Fruit fly (Drosophila melanogaster) whole organism, embryonic: Measurements from ENCODE around the gene Pex3.

ENCODE experiments used
- Atf-2 ChIP-seq: fragments of 200-800 bp; sonication (Bioruptor generic); optimal IDR thresholded peaks from 2 replicates; lab custom pipeline; 2016; ENCODE audit warnings: missing biosample characterization, missing genetic modification characterization
- B-H2 ChIP-seq: fragments of 200-800 bp; sonication (Bioruptor generic); optimal IDR thresholded peaks from 2 replicates; lab custom pipeline; 2018; ENCODE audit warnings: missing biosample characterization, mild to moderate bottlenecking, missing genetic modification characterization
- CG1233 ChIP-seq: fragments of 200-800 bp; sonication (Bioruptor generic); optimal IDR thresholded peaks from 4 replicates; lab custom pipeline; 2018; ENCODE audit warnings: missing biosample characterization, mild to moderate bottlenecking, missing genetic modification characterization
- CG14667 ChIP-seq: fragments of 200-800 bp; sonication (Bioruptor generic); IDR thresholded peaks from 2 replicates; pipeline ENCODE4 v1.3.6; 2022; ENCODE audit warnings: missing biosample characterization, missing genetic modification characterization
- CG15269 ChIP-seq: fragments of 200-800 bp; sonication (Bioruptor generic); optimal IDR thresholded peaks from 2 replicates; lab custom pipeline; 2018; ENCODE audit warnings: missing biosample characterization, mild to moderate bottlenecking, missing genetic modification characterization, moderate library complexity
- CG15479 ChIP-seq: fragments of 200-800 bp; sonication (Bioruptor generic); optimal IDR thresholded peaks from 3 replicates; lab custom pipeline; 2019; ENCODE audit warnings: missing biosample characterization, mild to moderate bottlenecking, missing genetic modification characterization, moderate library complexity
- CG16779 ChIP-seq: fragments of 200-800 bp; sonication (Bioruptor generic); IDR thresholded peaks from 2 replicates; pipeline ENCODE4 v1.3.6; 2022; ENCODE audit warnings: missing biosample characterization, missing genetic modification characterization
- CG16863 ChIP-seq: fragments of 200-800 bp; sonication (Bioruptor generic); optimal IDR thresholded peaks from 3 replicates; lab custom pipeline; 2016; ENCODE audit warnings: missing biosample characterization, missing genetic modification characterization
- CG2129 ChIP-seq: fragments of 200-800 bp; sonication (Bioruptor generic); IDR thresholded peaks from 2 replicates; pipeline ENCODE4 v1.3.6; 2022; ENCODE audit warnings: missing biosample characterization, missing genetic modification characterization; ENCODE audit not compliant: partially characterized antibody
- CG2889 ChIP-seq: fragments of 200-800 bp; sonication (Bioruptor generic); IDR thresholded peaks from 3 replicates; pipeline ENCODE4 v1.3.6; 2022; ENCODE audit warnings: missing biosample characterization, missing genetic modification characterization
- CG3407 ChIP-seq: fragments of 200-800 bp; sonication (Bioruptor generic); optimal IDR thresholded peaks from 2 replicates; lab custom pipeline; 2018; ENCODE audit warnings: missing biosample characterization, mild to moderate bottlenecking, missing genetic modification characterization
- CG34224 ChIP-seq: fragments of 200-800 bp; sonication (Bioruptor generic); IDR thresholded peaks from 3 replicates; pipeline ENCODE4 v1.3.6; 2022; ENCODE audit warnings: missing biosample characterization, missing genetic modification characterization; ENCODE audit not compliant: partially characterized antibody
- CG4282 ChIP-seq: fragments of 200-800 bp; sonication (Bioruptor generic); optimal IDR thresholded peaks from 2 replicates; lab custom pipeline; 2016; ENCODE audit warnings: missing biosample characterization, missing genetic modification characterization
- CG4820 ChIP-seq: fragments of 200-800 bp; sonication (Bioruptor generic); optimal IDR thresholded peaks from 3 replicates; lab custom pipeline; 2016; ENCODE audit warnings: missing biosample characterization, missing genetic modification characterization
- CG8089 ChIP-seq: fragments of 200-800 bp; sonication (Bioruptor generic); optimal IDR thresholded peaks from 3 replicates; lab custom pipeline; 2016; ENCODE audit warnings: missing biosample characterization, missing genetic modification characterization
- CG8281 ChIP-seq: fragments of 200-800 bp; sonication (Bioruptor generic); optimal IDR thresholded peaks from 2 replicates; lab custom pipeline; 2018; ENCODE audit warnings: missing biosample characterization, mild to moderate bottlenecking, missing genetic modification characterization, moderate library complexity
- CG8359 ChIP-seq: fragments of 200-800 bp; sonication (Bioruptor generic); optimal IDR thresholded peaks from 2 replicates; lab custom pipeline; 2017; ENCODE audit warnings: missing biosample characterization, mild to moderate bottlenecking, missing genetic modification characterization, borderline replicate concordance
- CG8944 ChIP-seq: fragments of 200-800 bp; sonication (Bioruptor generic); optimal IDR thresholded peaks from 3 replicates; lab custom pipeline; 2016; ENCODE audit warnings: missing biosample characterization, missing genetic modification characterization
- Dref ChIP-seq: fragments of 200-800 bp; sonication (Bioruptor generic); IDR thresholded peaks from 2 replicates; pipeline ENCODE4 v1.3.6; 2022; ENCODE audit warnings: missing biosample characterization, missing genetic modification characterization
- Elba2 ChIP-seq: fragments of 200-800 bp; sonication (Bioruptor generic); optimal IDR thresholded peaks from 3 replicates; lab custom pipeline; 2016; ENCODE audit warnings: missing biosample characterization, missing genetic modification characterization
- H15 ChIP-seq: fragments of 200-800 bp; sonication (Bioruptor generic); IDR thresholded peaks from 3 replicates; pipeline ENCODE4 v1.3.6; 2022; ENCODE audit warnings: missing biosample characterization, missing genetic modification characterization
- HLH54F ChIP-seq: fragments of 200-800 bp; sonication (Bioruptor generic); optimal IDR thresholded peaks from 3 replicates; lab custom pipeline; 2016; ENCODE audit warnings: missing biosample characterization, missing genetic modification characterization
- Hand ChIP-seq: fragments of 200-800 bp; sonication (Bioruptor generic); optimal IDR thresholded peaks from 2 replicates; lab custom pipeline; 2017; ENCODE audit warnings: mild to moderate bottlenecking, missing biosample characterization, missing genetic modification reagents, missing genetic modification characterization
- HmgD ChIP-seq: fragments of 200-800 bp; sonication (Bioruptor generic); optimal IDR thresholded peaks from 3 replicates; lab custom pipeline; 2016; ENCODE audit warnings: missing biosample characterization, missing genetic modification characterization
- Hmr ChIP-seq: fragments of 200-800 bp; sonication (Bioruptor generic); optimal IDR thresholded peaks from 3 replicates; lab custom pipeline; 2017; ENCODE audit warnings: mild to moderate bottlenecking, missing biosample characterization, missing genetic modification reagents, missing genetic modification characterization
- Hr78 ChIP-seq, 2 experiments: fragments of 200-800 bp in 1 of 2; fragments of >200 bp in 1 of 2; sonication (Bioruptor generic) in 1 of 2; optimal IDR thresholded peaks; 2 replicates each; lab custom pipeline; 2017 to 2019; ENCODE audit warnings: missing biosample characterization in 2 of 2, missing genetic modification characterization in 2 of 2, mild to moderate bottlenecking in 1 of 2, moderate library complexity in 1 of 2
- Meics ChIP-seq: fragments of 200-800 bp; sonication (Bioruptor generic); optimal IDR thresholded peaks from 2 replicates; lab custom pipeline; 2017; ENCODE audit warnings: missing biosample characterization, mild to moderate bottlenecking, missing genetic modification characterization
- NFAT ChIP-seq: fragments of 200-800 bp; sonication (Bioruptor generic); IDR thresholded peaks from 2 replicates; pipeline ENCODE4 v1.3.6; 2022; ENCODE audit warnings: missing biosample characterization, missing genetic modification characterization
- Optix ChIP-seq: fragments of 200-800 bp; sonication (Bioruptor generic); IDR thresholded peaks from 3 replicates; pipeline ENCODE4 v1.3.6; 2022; ENCODE audit warnings: missing biosample characterization, missing genetic modification characterization
- Six4 ChIP-seq: fragments of 200-800 bp; sonication (Bioruptor generic); optimal IDR thresholded peaks from 2 replicates; lab custom pipeline; 2016; ENCODE audit warnings: missing biosample characterization, missing genetic modification characterization
- Tbp ChIP-seq: fragments of >200 bp; optimal IDR thresholded peaks from 2 replicates; lab custom pipeline; 2018; ENCODE audit warnings: missing biosample characterization, missing genetic modification characterization
- Xrp1 ChIP-seq: fragments of 200-800 bp; sonication (Bioruptor generic); IDR thresholded peaks from 2 replicates; pipeline ENCODE4 v1.3.6; 2022; ENCODE audit warnings: missing biosample characterization, missing genetic modification characterization
- bigmax ChIP-seq: fragments of 200-800 bp; sonication (Bioruptor generic); optimal IDR thresholded peaks from 2 replicates; lab custom pipeline; 2018; ENCODE audit warnings: missing biosample characterization, mild to moderate bottlenecking, missing genetic modification characterization
- cas ChIP-seq: fragments of 200-800 bp; sonication (Bioruptor generic); IDR thresholded peaks from 2 replicates; pipeline ENCODE4 v1.3.6; 2022; ENCODE audit warnings: missing biosample characterization, missing genetic modification characterization
- crc ChIP-seq: fragments of 200-800 bp; sonication (Bioruptor generic); optimal IDR thresholded peaks from 2 replicates; lab custom pipeline; 2016; ENCODE audit warnings: missing biosample characterization, missing genetic modification characterization
- dm ChIP-seq: fragments of 200-800 bp; sonication (Bioruptor generic); optimal IDR thresholded peaks from 3 replicates; lab custom pipeline; 2016; ENCODE audit warnings: missing biosample characterization, missing genetic modification characterization
- eve ChIP-seq, 2 experiments: fragments of >200 bp; optimal IDR thresholded peaks; 2 replicates each; lab custom pipeline; 2017; ENCODE audit warnings: missing biosample characterization in 2 of 2, missing genetic modification characterization in 2 of 2
- exex ChIP-seq: fragments of 200-800 bp; sonication (Bioruptor generic); optimal IDR thresholded peaks from 4 replicates; lab custom pipeline; 2018; ENCODE audit warnings: missing biosample characterization, mild to moderate bottlenecking, missing genetic modification characterization, moderate library complexity
- gce ChIP-seq: fragments of 200-800 bp; sonication (Bioruptor generic); IDR thresholded peaks from 3 replicates; pipeline ENCODE4 v1.3.6; 2022; ENCODE audit warnings: missing biosample characterization, missing genetic modification characterization
- grn ChIP-seq: fragments of 200-800 bp; sonication (Bioruptor generic); optimal IDR thresholded peaks from 3 replicates; lab custom pipeline; 2017; ENCODE audit warnings: missing biosample characterization, missing genetic modification characterization
- hb ChIP-seq: fragments of 200-800 bp; sonication (Bioruptor generic); IDR thresholded peaks from 3 replicates; pipeline ENCODE4 v1.3.6; 2022; ENCODE audit warnings: missing biosample characterization, missing genetic modification characterization; ENCODE audit not compliant: partially characterized antibody
- lbe ChIP-seq: fragments of 200-800 bp; sonication (Bioruptor generic); optimal IDR thresholded peaks from 2 replicates; lab custom pipeline; 2016; ENCODE audit warnings: missing biosample characterization, mild to moderate bottlenecking, missing genetic modification characterization
- luna ChIP-seq: fragments of 200-800 bp; sonication (Bioruptor generic); optimal IDR thresholded peaks from 2 replicates; lab custom pipeline; 2016; ENCODE audit warnings: missing biosample characterization, missing genetic modification characterization
- odd ChIP-seq: fragments of 200-800 bp; sonication (Bioruptor generic); optimal IDR thresholded peaks from 2 replicates; lab custom pipeline; 2017; ENCODE audit warnings: missing biosample characterization, mild to moderate bottlenecking, missing genetic modification characterization
- phol ChIP-seq: fragments of 200-800 bp; sonication (Bioruptor generic); optimal IDR thresholded peaks from 3 replicates; lab custom pipeline; 2018; ENCODE audit warnings: missing biosample characterization, mild to moderate bottlenecking, missing genetic modification characterization, moderate library complexity
- psq ChIP-seq: fragments of 200-800 bp; sonication (Bioruptor generic); optimal IDR thresholded peaks from 2 replicates; lab custom pipeline; 2017; ENCODE audit warnings: missing biosample characterization, missing genetic modification characterization
- sd ChIP-seq: fragments of 200-800 bp; sonication (Bioruptor generic); optimal IDR thresholded peaks from 3 replicates; lab custom pipeline; 2018; ENCODE audit warnings: missing biosample characterization, mild to moderate bottlenecking, missing genetic modification characterization, moderate library complexity
- sqz ChIP-seq: fragments of 200-800 bp; sonication (Bioruptor generic); optimal IDR thresholded peaks from 3 replicates; lab custom pipeline; 2018; ENCODE audit warnings: missing biosample characterization, mild to moderate bottlenecking, missing genetic modification characterization
- unc-4 ChIP-seq: fragments of 200-800 bp; sonication (Bioruptor generic); IDR thresholded peaks from 2 replicates; pipeline ENCODE4 v1.3.6; 2022; ENCODE audit warnings: missing biosample characterization, missing genetic modification characterization; ENCODE audit not compliant: partially characterized antibody

Pex3 gene

dm6 chr3L:15142004-15142890 is 1.9 kb upstream of the Pex3 start, which contains the start of gene Pdi (continued):
- peak; percentile 11 for TF ChIP-seq CG15269 (tag; lab: Kevin White, UChicago)
- TF ChIP-seq CG1233 (GFP tag; lab: Kevin White, UChicago) = no peak
- no peak for TF ChIP-seq CG8359 (GFP tag; lab: Kevin White, UChicago)
- no peak for TF ChIP-seq psq (GFP tag; lab: Kevin White, UChicago)
- TF ChIP-seq NFAT = no peak
- TF ChIP-seq eve (GFP tag; optimal IDR thresholded peaks at IDR 0.05; lab: Kevin White, UChicago) = no peak
- TF ChIP-seq CG16779 = no peak
- no peak for TF ChIP-seq CG2889 (GFP tag; lab: Robert Waterston, UW)
- peak; percentile 83 for TF ChIP-seq unc-4 (GFP tag; lab: Robert Waterston, UW)
- peak; percentile 67 for TF ChIP-seq hb (GFP tag; lab: Robert Waterston, UW)
- TF ChIP-seq Meics (GFP tag; lab: Kevin White, UChicago) = no peak
- peak; percentile 66 for TF ChIP-seq HmgD (GFP tag; lab: Kevin White, UChicago)
- peak; percentile 12 for TF ChIP-seq Hand (GFP tag; lab: Kevin White, UChicago)
- no peak for TF ChIP-seq Tbp (GFP tag; lab: Kevin White, UChicago)
- peak; percentile 72 for TF ChIP-seq sd (tag; lab: Kevin White, UChicago)
- TF ChIP-seq Optix (GFP tag; lab: Robert Waterston, UW) = no peak
- TF ChIP-seq cas (GFP tag; lab: Robert Waterston, UW) = no peak
- no peak for TF ChIP-seq Elba2 (GFP tag; lab: Kevin White, UChicago)
- no peak for TF ChIP-seq crc (GFP tag; lab: Kevin White, UChicago)
- TF ChIP-seq Hmr (GFP tag; lab: Kevin White, UChicago) = peak; percentile 53
- no peak for TF ChIP-seq CG4820 (GFP tag; lab: Kevin White, UChicago)
- no peak for TF ChIP-seq CG14667 (GFP tag; lab: Robert Waterston, UW)
- TF ChIP-seq CG8089 (GFP tag; lab: Kevin White, UChicago) = no peak
- peak; percentile 22; the same call in 1 of the 2 replicates for TF ChIP-seq CG2129
- TF ChIP-seq Dref (GFP tag; lab: Robert Waterston, UW) = peak; percentile 96
- peak; percentile 38 for TF ChIP-seq sqz
- no peak for TF ChIP-seq Xrp1 (GFP tag; lab: Robert Waterston, UW)
- 0 out of 3 replicates have a peak, but pooled peaks have one; percentile 1 for TF ChIP-seq gce (GFP tag; lab: Robert Waterston, UW)
- peak; percentile 64 for TF ChIP-seq CG34224 (GFP tag; lab: Robert Waterston, UW)
- no peak for TF ChIP-seq CG8944 (GFP tag; lab: Kevin White, UChicago)
- TF ChIP-seq bigmax (GFP tag; lab: Kevin White, UChicago) = no peak
- no peak for TF ChIP-seq HLH54F (GFP tag; lab: Kevin White, UChicago)
- TF ChIP-seq CG3407 (GFP tag; lab: Kevin White, UChicago) = peak; percentile 25
- no peak for TF ChIP-seq Six4
- TF ChIP-seq luna = peak; percentile 24
- no peak for TF ChIP-seq grn (GFP tag; lab: Kevin White, UChicago)
- no peak for TF ChIP-seq CG4282 (GFP tag; lab: Kevin White, UChicago)
- TF ChIP-seq CG8281 (tag; lab: Kevin White, UChicago) = no peak
- peak in 1 of 2 experiments; percentile 99 for TF ChIP-seq Hr78 (GFP tag; optimal IDR thresholded peaks at IDR 0.05; lab: Kevin White, UChicago)
- peak; percentile 46 for TF ChIP-seq phol (tag; lab: Kevin White, UChicago)
- no peak for TF ChIP-seq Atf-2 (GFP tag; lab: Kevin White, UChicago)
- no peak for TF ChIP-seq CG16863 (GFP tag; lab: Kevin White, UChicago)
- no peak for TF ChIP-seq H15
- peak; percentile 50 for TF ChIP-seq B-H2 (GFP tag; lab: Kevin White, UChicago)
- TF ChIP-seq CG15479 (GFP tag; lab: Kevin White, UChicago) = no peak
- TF ChIP-seq exex (tag; lab: Kevin White, UChicago) = peak; percentile 12
- peak; percentile 50 for TF ChIP-seq lbe
- peak; percentile 33 for TF ChIP-seq dm
- no peak for TF ChIP-seq odd (GFP tag; lab: Kevin White, UChicago)
